Fruit fly (Drosophila melanogaster): ENCODE data around the gene CG33159.

The CG33159 gene

DNA sequence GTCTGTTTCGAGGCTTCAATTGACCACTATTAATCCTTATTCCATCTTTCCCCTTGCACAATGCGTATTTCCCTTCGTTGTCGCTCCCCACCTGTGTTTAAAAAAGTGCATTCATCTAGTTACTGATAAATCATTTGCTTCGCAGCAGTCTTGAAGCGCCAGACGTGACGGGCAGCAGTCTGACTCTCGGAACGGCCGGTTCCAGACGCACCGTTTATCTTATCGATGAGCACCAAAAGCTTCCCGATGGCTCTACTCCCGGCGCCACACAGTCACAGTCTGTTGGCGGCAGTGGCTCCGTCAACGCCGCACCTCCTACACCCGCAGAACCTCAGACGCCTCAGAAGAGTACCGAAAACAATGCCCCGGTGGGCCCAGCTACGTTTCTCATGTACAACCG lies 20.1 kb downstream of the CG33159 start, which contains the start of gene CG42494:
Gene CG42494 (plus strand): TSS at position 301 of the 400 bp plus-strand sequence.
- no peak for TF ChIP-seq Hr4 (GFP tag; optimal IDR thresholded peaks at IDR 0.05)
- no peak for TF ChIP-seq CG10631 (GFP tag; optimal IDR thresholded peaks at IDR 0.05)
- no peak for TF ChIP-seq CG1621 (tag; optimal IDR thresholded peaks at IDR 0.05)
- TF ChIP-seq CG6792 (GFP tag; optimal IDR thresholded peaks at IDR 0.05), result no peak
- no peak for TF ChIP-seq fd59A (GFP tag; optimal IDR thresholded peaks at IDR 0.05)
- no peak for TF ChIP-seq lz (GFP tag; optimal IDR thresholded peaks at IDR 0.05)
- TF ChIP-seq svp (GFP tag), result no peak
- no peak for TF ChIP-seq CG6276 (GFP tag; optimal IDR thresholded peaks at IDR 0.05)
- TF ChIP-seq CG7368 (GFP tag; optimal IDR thresholded peaks at IDR 0.05), result no peak
- TF ChIP-seq Lpt (GFP tag; optimal IDR thresholded peaks at IDR 0.05), result no peak
- TF ChIP-seq acj6 (GFP tag; optimal IDR thresholded peaks at IDR 0.05), result no peak
- TF ChIP-seq Gug (GFP tag; IDR thresholded peaks at IDR 0.05), result no peak
- no peak for TF ChIP-seq spab (GFP tag; optimal IDR thresholded peaks at IDR 0.05)

DNA sequence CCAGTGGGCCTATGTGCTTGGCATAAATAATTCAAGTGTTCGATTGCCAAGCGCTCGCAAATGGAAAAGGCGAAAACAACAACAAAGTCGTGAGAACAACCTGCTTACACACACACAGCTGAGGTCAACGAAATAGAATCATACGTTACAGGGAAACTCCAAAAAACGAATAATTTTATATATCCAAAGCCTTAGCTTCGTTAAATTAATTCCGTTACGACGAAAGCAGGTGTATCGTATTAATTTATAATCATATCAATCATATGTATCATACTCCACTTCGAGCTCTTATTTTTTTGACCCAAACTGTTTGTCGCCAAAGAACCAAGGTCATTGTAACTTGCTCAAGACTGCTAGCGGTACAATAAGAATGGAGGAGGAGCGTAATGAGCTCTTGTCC lies 24.8 kb downstream of the CG33159 start:
- TF ChIP-seq CG11294 (GFP tag; IDR thresholded peaks at IDR 0.05) (peak; percentile 78), spab (GFP tag; optimal IDR thresholded peaks at IDR 0.05) (peak; percentile 92), Sox102F (GFP tag; optimal IDR thresholded peaks at IDR 0.05) (no peak), CG6854 (GFP tag; optimal IDR thresholded peaks at IDR 0.05) (peak; percentile 89), eg (GFP tag; IDR thresholded peaks at IDR 0.05) (peak; percentile 95), Ets96B (tag; optimal IDR thresholded peaks at IDR 0.05) (peak; percentile 95), Gug (GFP tag; IDR thresholded peaks at IDR 0.05) (peak; percentile 86), CG6276 (GFP tag; optimal IDR thresholded peaks at IDR 0.05) (no peak), CG3032 (tag; optimal IDR thresholded peaks at IDR 0.05) (peak; percentile 91), Hr39 (GFP tag; optimal IDR thresholded peaks at IDR 0.05) (peak; percentile 95), CG15336 (GFP tag; IDR thresholded peaks at IDR 0.05) (peak; percentile 88), salr (GFP tag; optimal IDR thresholded peaks at IDR 0.05) (peak in 1 of 2 experiments; percentile 84), CG10631 (GFP tag; optimal IDR thresholded peaks at IDR 0.05) (no peak), CG3919 (GFP tag; optimal IDR thresholded peaks at IDR 0.05) (peak; percentile 94), Sox15 (GFP tag; optimal IDR thresholded peaks at IDR 0.05) (peak; percentile 77), CG34406 (GFP tag; optimal IDR thresholded peaks at IDR 0.05) (peak; percentile 89), achi (GFP tag; optimal IDR thresholded peaks at IDR 0.05) (no peak), Lpt (GFP tag; optimal IDR thresholded peaks at IDR 0.05) (peak; percentile 76), cyc (GFP tag; optimal IDR thresholded peaks at IDR 0.05) (peak; percentile 93), CG8319 (GFP tag; optimal IDR thresholded peaks at IDR 0.05) (peak; percentile 85), CG10669 (GFP tag; optimal IDR thresholded peaks at IDR 0.05) (peak; percentile 93), CG8119 (GFP tag; IDR thresholded peaks at IDR 0.05) (peak; percentile 84), Eip93F (GFP tag; optimal IDR thresholded peaks at IDR 0.05) (peak; percentile 86), vri (GFP tag; optimal IDR thresholded peaks at IDR 0.05) (no peak), CG6792 (GFP tag; optimal IDR thresholded peaks at IDR 0.05) (peak; percentile 93), acj6 (GFP tag; optimal IDR thresholded peaks at IDR 0.05) (peak; percentile 89), CG6163 (GFP tag; IDR thresholded peaks at IDR 0.05) (peak; percentile 96), CG32006 (GFP tag; optimal IDR thresholded peaks at IDR 0.05) (peak; percentile 85), svp (GFP tag) (no peak), dac (GFP tag; optimal IDR thresholded peaks at IDR 0.05) (peak; percentile 35), CG11762 (GFP tag; optimal IDR thresholded peaks at IDR 0.05; ENCODE audit: insufficient read depth) (peak; percentile 83), CG4318 (GFP tag; optimal IDR thresholded peaks at IDR 0.05) (no peak), Hr4 (GFP tag; optimal IDR thresholded peaks at IDR 0.05) (peak; percentile 75), CG1621 (tag; optimal IDR thresholded peaks at IDR 0.05) (peak; percentile 92), net (GFP tag; optimal IDR thresholded peaks at IDR 0.05) (peak; percentile 87), Smox (GFP tag; optimal IDR thresholded peaks at IDR 0.05) (no peak), CG16779 (tag; optimal IDR thresholded peaks at IDR 0.05) (peak; percentile 82), Met (GFP tag; optimal IDR thresholded peaks at IDR 0.05) (peak; percentile 93), CG11902 (GFP tag; optimal IDR thresholded peaks at IDR 0.05) (peak; percentile 83), OdsH (GFP tag; optimal IDR thresholded peaks at IDR 0.05) (no peak), fd59A (GFP tag; optimal IDR thresholded peaks at IDR 0.05) (peak; percentile 85), Sox14 (GFP tag; optimal IDR thresholded peaks at IDR 0.05) (peak; percentile 93), pdm3 (GFP tag; optimal IDR thresholded peaks at IDR 0.05) (peak; percentile 90), fd85E (GFP tag; optimal IDR thresholded peaks at IDR 0.05) (peak; percentile 67), ss (GFP tag; optimal IDR thresholded peaks at IDR 0.05) (peak in 1 of 2 experiments; percentile 89), esn (GFP tag; optimal IDR thresholded peaks at IDR 0.05) (peak; percentile 94), Eip78C (GFP tag) (peak; percentile 98)
